Fruit fly (Drosophila melanogaster) whole organism, embryonic: Measurements from ENCODE around the gene vito.

Source experiments
- ATbp ChIP-seq: fragments of 200-800 bp; sonication (Bioruptor generic); optimal IDR thresholded peaks from 2 replicates; lab custom pipeline; 2017; ENCODE audit warnings: missing biosample characterization, mild to moderate bottlenecking, missing genetic modification characterization, missing genetic modification reagents
- Aef1 ChIP-seq: fragments of 200-800 bp; sonication (Bioruptor generic); IDR thresholded peaks from 3 replicates; pipeline ENCODE4 v1.3.6; 2022; ENCODE audit warnings: missing biosample characterization, missing genetic modification characterization
- Atf-2 ChIP-seq: fragments of 200-800 bp; sonication (Bioruptor generic); optimal IDR thresholded peaks from 2 replicates; lab custom pipeline; 2016; ENCODE audit warnings: missing biosample characterization, missing genetic modification characterization
- Atf3 ChIP-seq: fragments of 200-800 bp; sonication (Bioruptor generic); optimal IDR thresholded peaks from 3 replicates; lab custom pipeline; 2016; ENCODE audit warnings: missing biosample characterization, missing genetic modification characterization
- C15 ChIP-seq: fragments of 200-800 bp; sonication (Bioruptor generic); IDR thresholded peaks from 3 replicates; pipeline ENCODE4 v1.3.6; 2022; ENCODE audit warnings: missing biosample characterization, missing genetic modification characterization
- CG10462 ChIP-seq: fragments of 200-800 bp; sonication (Bioruptor generic); optimal IDR thresholded peaks from 2 replicates; lab custom pipeline; 2016; ENCODE audit warnings: missing biosample characterization, missing genetic modification characterization
- CG10543 ChIP-seq: fragments of 200-800 bp; sonication (Bioruptor generic); optimal IDR thresholded peaks from 3 replicates; lab custom pipeline; 2017; ENCODE audit warnings: missing biosample characterization, mild to moderate bottlenecking, missing genetic modification characterization, moderate library complexity
- CG10654 ChIP-seq: fragments of 200-800 bp; sonication (Bioruptor generic); optimal IDR thresholded peaks from 2 replicates; lab custom pipeline; 2016; ENCODE audit warnings: missing biosample characterization, missing genetic modification characterization
- CG12071 ChIP-seq: fragments of 200-800 bp; sonication (Bioruptor generic); optimal IDR thresholded peaks from 3 replicates; lab custom pipeline; 2018; ENCODE audit warnings: missing biosample characterization, mild to moderate bottlenecking, missing genetic modification characterization
- CG15696 ChIP-seq: fragments of 200-800 bp; sonication (Bioruptor generic); optimal IDR thresholded peaks from 2 replicates; lab custom pipeline; 2019; ENCODE audit warnings: missing biosample characterization, mild to moderate bottlenecking, missing genetic modification characterization, moderate library complexity
- CG16813 ChIP-seq: fragments of 200-800 bp; sonication (Bioruptor generic); IDR thresholded peaks from 3 replicates; pipeline ENCODE4 v1.3.6; 2022; ENCODE audit warnings: missing biosample characterization, missing genetic modification characterization; ENCODE audit not compliant: partially characterized antibody
- CG17385 ChIP-seq: fragments of 200-800 bp; sonication (Bioruptor generic); optimal IDR thresholded peaks from 3 replicates; lab custom pipeline; 2018; ENCODE audit warnings: missing biosample characterization, mild to moderate bottlenecking, missing genetic modification characterization
- CG31388 ChIP-seq: fragments of 200-800 bp; sonication (Bioruptor generic); optimal IDR thresholded peaks from 2 replicates; lab custom pipeline; 2016; ENCODE audit warnings: missing biosample characterization, missing genetic modification characterization
- CG32772 ChIP-seq: fragments of 200-800 bp; sonication (Bioruptor generic); IDR thresholded peaks from 2 replicates; pipeline ENCODE4 v1.3.6; 2022; ENCODE audit warnings: missing biosample characterization, missing genetic modification characterization
- CG33213 ChIP-seq: fragments of 200-800 bp; sonication (Bioruptor generic); optimal IDR thresholded peaks from 3 replicates; lab custom pipeline; 2016; ENCODE audit warnings: missing biosample characterization, missing genetic modification characterization
- CG4424 ChIP-seq: fragments of 200-800 bp; sonication (Bioruptor generic); optimal IDR thresholded peaks from 3 replicates; lab custom pipeline; 2016; ENCODE audit warnings: missing biosample characterization, missing genetic modification characterization
- CG6254 ChIP-seq: fragments of 200-800 bp; sonication (Bioruptor generic); optimal IDR thresholded peaks from 3 replicates; lab custom pipeline; 2017; ENCODE audit warnings: mild to moderate bottlenecking, missing biosample characterization, missing genetic modification reagents, missing genetic modification characterization
- CG6765 ChIP-seq: fragments of 200-800 bp; sonication (Bioruptor generic); optimal IDR thresholded peaks from 3 replicates; lab custom pipeline; 2017; ENCODE audit warnings: missing biosample characterization, mild to moderate bottlenecking, missing genetic modification characterization
- CG7963 ChIP-seq: fragments of 200-800 bp; sonication (Bioruptor generic); IDR thresholded peaks from 3 replicates; pipeline ENCODE4 v1.3.6; 2022; ENCODE audit warnings: missing biosample characterization, missing genetic modification characterization; ENCODE audit not compliant: partially characterized antibody
- Dek ChIP-seq: fragments of 200-800 bp; sonication (Bioruptor generic); optimal IDR thresholded peaks from 3 replicates; lab custom pipeline; 2019; ENCODE audit warnings: missing biosample characterization, mild to moderate bottlenecking, missing genetic modification characterization, moderate library complexity
- Fer1 ChIP-seq: fragments of 200-800 bp; sonication (Bioruptor generic); optimal IDR thresholded peaks from 2 replicates; lab custom pipeline; 2017; ENCODE audit warnings: missing biosample characterization, mild to moderate bottlenecking, missing genetic modification characterization
- HHEX ChIP-seq: fragments of 200-800 bp; sonication (Bioruptor generic); optimal IDR thresholded peaks from 3 replicates; lab custom pipeline; 2017; ENCODE audit warnings: missing biosample characterization, mild to moderate bottlenecking, missing genetic modification characterization, missing genetic modification reagents
- Hr51 ChIP-seq, 2 experiments: fragments of 200-800 bp; sonication (Bioruptor generic); optimal IDR thresholded peaks; 2 replicates in 1 of 2; 3 replicates in 1 of 2; lab custom pipeline; 2016 to 2018; ENCODE audit warnings: missing biosample characterization in 2 of 2, missing genetic modification characterization in 2 of 2, mild to moderate bottlenecking in 1 of 2, moderate library complexity in 1 of 2
- Kr ChIP-seq: fragments of 200-800 bp; sonication (Bioruptor generic); optimal IDR thresholded peaks from 2 replicates; lab custom pipeline; 2017; ENCODE audit warnings: missing biosample characterization, mild to moderate bottlenecking, missing genetic modification characterization
- Med ChIP-seq: fragments of 200-800 bp; sonication (Bioruptor generic); peaks from one replicate; lab custom pipeline; 2016; ENCODE audit warnings: missing biosample characterization, missing genetic modification characterization, mild to moderate bottlenecking, inconsistent platforms, moderate library complexity
- Myb ChIP-seq: fragments of 200-800 bp; sonication (Bioruptor generic); optimal IDR thresholded peaks from 2 replicates; lab custom pipeline; 2016; ENCODE audit warnings: missing biosample characterization, missing genetic modification characterization
- Nf-YB ChIP-seq: fragments of 200-800 bp; sonication (Bioruptor generic); optimal IDR thresholded peaks from 3 replicates; lab custom pipeline; 2019; ENCODE audit warnings: missing biosample characterization, mild to moderate bottlenecking, missing genetic modification characterization, moderate library complexity
- Oli ChIP-seq: fragments of 200-800 bp; sonication (Bioruptor generic); optimal IDR thresholded peaks from 2 replicates; lab custom pipeline; 2018; ENCODE audit warnings: missing biosample characterization, mild to moderate bottlenecking, missing genetic modification characterization, moderate library complexity
- Ptx1 ChIP-seq: fragments of 200-800 bp; sonication (Bioruptor generic); IDR thresholded peaks from 2 replicates; pipeline ENCODE4 v1.3.6; 2022; ENCODE audit warnings: missing biosample characterization, missing genetic modification characterization
- Rfx ChIP-seq: fragments of 200-800 bp; sonication (Bioruptor generic); IDR thresholded peaks from 2 replicates; pipeline ENCODE4 v1.3.6; 2022; ENCODE audit warnings: missing biosample characterization, missing genetic modification characterization
- Six4 ChIP-seq: fragments of 200-800 bp; sonication (Bioruptor generic); optimal IDR thresholded peaks from 2 replicates; lab custom pipeline; 2016; ENCODE audit warnings: missing biosample characterization, missing genetic modification characterization
- TFAM ChIP-seq: fragments of 200-800 bp; sonication (Bioruptor generic); optimal IDR thresholded peaks from 2 replicates; lab custom pipeline; 2017; ENCODE audit warnings: missing biosample characterization, missing genetic modification characterization, inconsistent platforms
- Vsx1 ChIP-seq: fragments of 200-800 bp; sonication (Bioruptor generic); optimal IDR thresholded peaks from 2 replicates; lab custom pipeline; 2017; ENCODE audit warnings: missing biosample characterization, mild to moderate bottlenecking, missing genetic modification characterization, missing genetic modification reagents
- al ChIP-seq: fragments of 200-800 bp; sonication (Bioruptor generic); IDR thresholded peaks from 2 replicates; pipeline ENCODE4 v1.3.6; 2022; ENCODE audit warnings: missing biosample characterization, missing genetic modification characterization
- ato ChIP-seq: fragments of 200-800 bp; sonication (Bioruptor generic); IDR thresholded peaks from 2 replicates; pipeline ENCODE4 v1.3.6; 2022; ENCODE audit warnings: missing biosample characterization, missing genetic modification characterization; ENCODE audit not compliant: partially characterized antibody
- crol ChIP-seq: fragments of 200-800 bp; sonication (Bioruptor generic); IDR thresholded peaks from 2 replicates; pipeline ENCODE4 v1.3.6; 2022; ENCODE audit warnings: missing biosample characterization, missing genetic modification characterization
- disco-r ChIP-seq: fragments of 200-800 bp; sonication (Bioruptor generic); optimal IDR thresholded peaks from 2 replicates; lab custom pipeline; 2016; ENCODE audit warnings: missing biosample characterization, missing genetic modification characterization
- exex ChIP-seq: fragments of 200-800 bp; sonication (Bioruptor generic); optimal IDR thresholded peaks from 4 replicates; lab custom pipeline; 2018; ENCODE audit warnings: missing biosample characterization, mild to moderate bottlenecking, missing genetic modification characterization, moderate library complexity
- fd102C ChIP-seq: fragments of 200-800 bp; sonication (Bioruptor generic); optimal IDR thresholded peaks from 2 replicates; lab custom pipeline; 2018; ENCODE audit warnings: missing biosample characterization, mild to moderate bottlenecking, missing genetic modification characterization, moderate library complexity
- fd64A ChIP-seq: fragments of 200-800 bp; sonication (Bioruptor generic); optimal IDR thresholded peaks from 3 replicates; lab custom pipeline; 2018; ENCODE audit warnings: missing biosample characterization, mild to moderate bottlenecking, missing genetic modification characterization
- gro ChIP-seq: fragments of 200-800 bp; sonication (Bioruptor generic); optimal IDR thresholded peaks from 2 replicates; lab custom pipeline; 2016; ENCODE audit warnings: missing biosample characterization, missing genetic modification characterization
- hb ChIP-seq: fragments of 200-800 bp; sonication (Bioruptor generic); IDR thresholded peaks from 3 replicates; pipeline ENCODE4 v1.3.6; 2022; ENCODE audit warnings: missing biosample characterization, missing genetic modification characterization; ENCODE audit not compliant: partially characterized antibody
- hkb ChIP-seq, 2 experiments: fragments of 200-800 bp in 1 of 2; fragments of >200 bp in 1 of 2; sonication (Bioruptor generic) in 1 of 2; IDR thresholded peaks in 1 of 2; optimal IDR thresholded peaks in 1 of 2; 2 replicates each; pipeline versions ENCODE4 v1.3.6 to Lab custom; 2017 to 2022; ENCODE audit warnings: missing biosample characterization in 1 of 2, missing genetic modification characterization in 1 of 2
- kni ChIP-seq: fragments of 200-800 bp; sonication (Bioruptor generic); optimal IDR thresholded peaks from 3 replicates; lab custom pipeline; 2017; ENCODE audit warnings: mild to moderate bottlenecking, missing biosample characterization, missing genetic modification reagents, missing genetic modification characterization
- knrl ChIP-seq: fragments of 200-800 bp; sonication (Bioruptor generic); IDR thresholded peaks from 3 replicates; pipeline ENCODE4 v1.3.6; 2022; ENCODE audit warnings: missing biosample characterization, missing genetic modification characterization; ENCODE audit not compliant: partially characterized antibody
- lilli ChIP-seq: fragments of 200-800 bp; sonication (Bioruptor generic); optimal IDR thresholded peaks from 3 replicates; lab custom pipeline; 2016; ENCODE audit warnings: missing biosample characterization, missing genetic modification characterization
- pzg ChIP-seq: fragments of 200-800 bp; sonication (Bioruptor generic); optimal IDR thresholded peaks from 3 replicates; lab custom pipeline; 2018; ENCODE audit warnings: missing biosample characterization, mild to moderate bottlenecking, missing genetic modification characterization, moderate library complexity
- sim ChIP-seq: fragments of 200-800 bp; sonication (Bioruptor generic); IDR thresholded peaks from 2 replicates; pipeline ENCODE4 v1.3.6; 2022; ENCODE audit warnings: missing biosample characterization, missing genetic modification characterization
- slou ChIP-seq: fragments of 200-800 bp; sonication (Bioruptor generic); optimal IDR thresholded peaks from 3 replicates; lab custom pipeline; 2016; ENCODE audit warnings: missing biosample characterization, missing genetic modification characterization

vito gene

dm6 chr3L:5808101-5808433, 30.9 kb upstream of the vito start (continued):
- TF ChIP-seq TFAM (GFP tag; lab: Kevin White, UChicago) (no peak), Atf-2 (GFP tag; lab: Kevin White, UChicago) (no peak), Hr51 (GFP tag; optimal IDR thresholded peaks at IDR 0.05; lab: Kevin White, UChicago) (no peak), sim (GFP tag; lab: Robert Waterston, UW) (no peak), Ptx1 (GFP tag; lab: Robert Waterston, UW) (peak; percentile 55), CG16813 (GFP tag; lab: Robert Waterston, UW) (no peak), hb (GFP tag; lab: Robert Waterston, UW) (no peak), CG4424 (no peak), Vsx1 (GFP tag; lab: Kevin White, UChicago) (no peak), Dek (tag; lab: Kevin White, UChicago) (peak; percentile 8), CG15696 (no peak), al (GFP tag; lab: Robert Waterston, UW) (0 out of 2 replicates have a peak, but pooled peaks have one; percentile 20), CG12071 (no peak), Aef1 (GFP tag; lab: Robert Waterston, UW) (no peak), fd102C (GFP tag; lab: Kevin White, UChicago) (no peak), CG17385 (peak; percentile 26), slou (GFP tag; lab: Kevin White, UChicago) (no peak), CG10462 (no peak), CG6765 (GFP tag; lab: Kevin White, UChicago) (no peak), CG10654 (no peak), knrl (GFP tag; lab: Robert Waterston, UW) (no peak), Six4 (GFP tag; lab: Kevin White, UChicago) (no peak)

DNA sequence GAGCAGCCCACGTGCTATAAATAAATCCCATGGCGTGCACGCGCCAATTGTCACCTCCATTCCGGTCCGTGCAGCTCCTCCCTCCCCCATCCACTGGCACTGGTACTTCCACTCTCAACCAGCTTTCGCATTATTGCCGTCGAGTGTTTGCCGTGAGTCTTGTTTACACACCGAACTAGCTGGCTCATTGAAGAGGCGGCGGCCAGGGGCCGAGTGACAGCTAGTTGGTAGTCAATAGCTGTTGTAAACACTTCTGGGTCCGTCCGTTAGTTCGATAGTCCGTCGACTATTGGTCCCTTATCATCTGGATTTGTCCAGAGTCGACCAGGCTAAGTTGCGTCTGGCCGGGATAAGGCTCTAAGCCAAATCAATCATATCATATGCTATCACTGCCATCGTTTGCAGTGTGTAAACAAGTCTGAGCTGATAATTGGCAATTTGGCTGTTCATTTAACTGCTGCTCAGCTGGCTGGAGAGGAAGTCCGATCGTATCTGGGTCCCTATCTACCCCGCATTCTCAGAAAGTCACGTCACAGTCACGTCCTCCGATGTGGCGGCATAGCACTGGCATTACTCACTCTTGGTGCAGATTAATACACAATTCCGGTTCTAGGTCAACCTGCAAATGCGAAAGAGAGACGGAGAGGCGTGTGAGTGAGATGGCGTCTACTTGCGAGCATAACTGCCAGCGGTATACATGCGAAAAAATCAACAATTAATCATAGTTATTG, 30.4 kb upstream of the vito start:
- TF ChIP-seq Med (GFP tag; lab: Kevin White, UChicago) (peak; percentile 75), ATbp (GFP tag; lab: Kevin White, UChicago) (peak; percentile 25), CG32772 (GFP tag; lab: Robert Waterston, UW) (no peak), C15 (GFP tag; lab: Robert Waterston, UW) (0 out of 3 replicates have a peak, but pooled peaks have one; percentile 33), hkb (optimal IDR thresholded peaks at IDR 0.05; lab: Kevin White, UChicago) (no peak), hkb (GFP tag; IDR thresholded peaks at IDR 0.05; lab: Robert Waterston, UW) (peak; percentile 31; the same call in 1 of the 2 replicates), Nf-YB (no peak), CG31388 (GFP tag; lab: Kevin White, UChicago) (no peak), Myb (no peak), CG33213 (no peak), Kr (no peak), Rfx (GFP tag; lab: Robert Waterston, UW) (0 out of 2 replicates have a peak, but pooled peaks have one; percentile 43), Oli (tag; lab: Kevin White, UChicago) (no peak), ato (GFP tag; lab: Robert Waterston, UW) (no peak), CG6254 (GFP tag; lab: Kevin White, UChicago) (no peak), crol (GFP tag; lab: Robert Waterston, UW) (peak; percentile 37; the same call in 1 of the 2 replicates), fd64A (GFP tag; lab: Kevin White, UChicago) (no peak), Fer1 (peak; percentile 61), CG7963 (GFP tag; lab: Robert Waterston, UW) (no peak), pzg (GFP tag; lab: Kevin White, UChicago) (no peak), disco-r (GFP tag; lab: Kevin White, UChicago) (no peak), HHEX (GFP tag; lab: Kevin White, UChicago) (peak; percentile 46), exex (tag; lab: Kevin White, UChicago) (peak; percentile 70), kni (GFP tag; lab: Kevin White, UChicago) (peak; percentile 1), Atf3 (GFP tag; lab: Kevin White, UChicago) (no peak), gro (GFP tag; lab: Kevin White, UChicago) (peak; percentile 9), lilli (GFP tag; lab: Kevin White, UChicago) (peak; percentile 1), CG10543 (peak; percentile 4)
